Worm (Caenorhabditis elegans) whole organism, midembryonic: Measurements from ENCODE around the gene lin-22.

Experiments used
- cog-1 ChIP-seq: sonication (generic microtip); optimal IDR thresholded peaks from 2 replicates; lab custom pipeline; 2016; ENCODE audit warnings: missing genetic modification characterization, missing compliant biosample characterization
- flt-1 ChIP-seq: fragments of 200-800 bp; sonication (Bioruptor generic); IDR thresholded peaks from 2 replicates; pipeline ENCODE4 v1.3.6; 2022; ENCODE audit warnings: missing genetic modification characterization, missing compliant biosample characterization
- klf-2 ChIP-seq: fragments of 200-800 bp; sonication (Bioruptor generic); conservative IDR thresholded peaks from 2 replicates; pipeline ENCODE4 v1.3.6; 2022; ENCODE audit warnings: missing genetic modification reagents, missing genetic modification characterization, missing compliant biosample characterization
- med-1 ChIP-seq: sonication (generic microtip); optimal IDR thresholded peaks from 2 replicates; lab custom pipeline; 2017; ENCODE audit warnings: missing genetic modification characterization, mild to moderate bottlenecking, missing compliant biosample characterization, antibody characterized with exemption, missing genetic modification reagents; ENCODE audit not compliant: insufficient read depth
- ztf-23 ChIP-seq: fragments of 200-800 bp; sonication (Bioruptor generic); IDR thresholded peaks from 2 replicates; pipeline ENCODE4 v1.3.6; 2022; ENCODE audit warnings: missing genetic modification reagents, missing genetic modification characterization, missing compliant biosample characterization
- ztf-29 ChIP-seq: fragments of 200-800 bp; sonication (Bioruptor generic); IDR thresholded peaks from 2 replicates; pipeline ENCODE4 v1.3.6; 2022; ENCODE audit warnings: missing genetic modification reagents, missing genetic modification characterization, missing compliant biosample characterization

DNA sequence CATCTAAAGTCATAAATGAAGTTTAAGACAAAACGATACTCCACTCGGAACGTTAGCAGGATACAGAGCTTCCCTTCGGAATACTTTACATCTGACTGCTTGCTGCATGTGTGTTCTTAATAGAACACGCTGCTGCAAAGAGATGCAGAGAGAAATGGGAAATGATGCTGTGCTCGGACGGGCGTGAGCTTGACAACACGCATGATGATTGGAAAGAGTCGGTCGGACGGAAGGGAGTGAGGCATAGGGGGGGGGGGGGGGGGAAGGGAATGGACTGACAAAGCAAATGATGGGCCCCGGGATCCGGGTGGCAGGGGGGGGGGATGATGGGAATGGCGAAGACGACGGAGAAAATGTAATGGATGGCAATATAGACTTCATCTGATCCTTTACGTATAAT is 22.2 kb upstream of the lin-22 start:
- TF ChIP-seq ztf-23, result no peak
- no peak for TF ChIP-seq ztf-29 (GFP tag; lab: Robert Waterston, UW)
- TF ChIP-seq flt-1 (GFP tag; lab: Robert Waterston, UW), result no peak
- no peak for TF ChIP-seq klf-2 (GFP tag; lab: Robert Waterston, UW)
- no peak for TF ChIP-seq cog-1 (tag; lab: Kevin White, UChicago)
- TF ChIP-seq med-1, result no peak
